Worm (Caenorhabditis elegans): ENCODE results near the gene B0001.7.

DNA sequence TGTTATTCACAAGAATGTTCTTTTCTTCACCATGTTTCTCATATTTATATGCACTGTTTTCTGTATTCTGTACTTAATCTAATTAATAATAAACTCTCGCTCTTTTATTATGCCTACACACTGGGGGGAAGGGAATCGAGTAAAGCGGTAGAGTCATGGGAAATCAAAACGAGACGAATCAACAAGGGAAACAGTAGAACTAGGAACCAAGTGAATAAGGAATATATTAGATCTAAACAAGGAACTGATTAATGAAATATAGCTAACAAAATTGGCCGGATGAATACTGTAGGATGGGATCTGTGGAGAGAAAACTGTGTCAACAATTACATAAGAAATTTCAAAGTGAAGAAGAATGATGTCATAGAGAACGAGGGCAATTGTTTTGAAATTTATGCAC lies 19.1 kb downstream of the B0001.7 start:
- TF ChIP-seq hrde-1 (tag; optimal IDR thresholded peaks at IDR 0.05; ENCODE audit: borderline replicate concordance): peak; percentile 23
- no peak for TF ChIP-seq ceh-27 (GFP tag; optimal IDR thresholded peaks at IDR 0.05)
- TF ChIP-seq hmg-1.2 (GFP tag; IDR thresholded peaks at IDR 0.05): no peak
- no peak for TF ChIP-seq sptf-2 (GFP tag; optimal IDR thresholded peaks at IDR 0.05)
- no peak for TF ChIP-seq ztf-22 (GFP tag; optimal IDR thresholded peaks at IDR 0.05)
- TF ChIP-seq dpl-1 (GFP tag; optimal IDR thresholded peaks at IDR 0.05): no peak
- no peak for TF ChIP-seq Y53F4B.3 (GFP tag; IDR thresholded peaks at IDR 0.05)
- no peak for TF ChIP-seq F39B2.1 (GFP tag; IDR thresholded peaks at IDR 0.05)
- TF ChIP-seq athp-1 (tag; optimal IDR thresholded peaks at IDR 0.05): no peak
- TF ChIP-seq F57A8.1 (GFP tag; optimal IDR thresholded peaks at IDR 0.05): no peak
- TF ChIP-seq aptf-3 (GFP tag; IDR thresholded peaks at IDR 0.05): no peak
